Fruit fly (Drosophila melanogaster): ENCODE measurements around the gene Dscam4.
A peak's percentile ranks its signal among the peaks of the same experiment; 100 is the strongest.

The Dscam4 gene

DNA sequence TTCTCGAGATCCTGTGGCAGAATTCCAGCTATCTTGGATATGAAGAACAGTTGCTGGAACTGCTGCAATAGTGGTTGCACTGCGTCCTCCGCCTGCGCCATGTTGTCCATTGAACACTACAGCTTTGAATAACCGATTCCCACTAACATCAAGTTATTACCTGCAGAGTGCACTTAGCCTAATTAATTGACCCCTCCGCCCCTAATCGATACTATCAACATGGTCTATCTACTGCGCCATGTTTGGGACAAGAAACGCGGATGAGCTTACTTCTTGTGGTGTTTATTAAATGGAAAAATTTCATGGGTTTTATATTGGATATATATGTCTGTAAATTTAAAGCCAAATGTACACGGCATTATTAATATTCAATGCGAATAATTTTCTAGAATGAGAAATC is 68.4 kb downstream of the Dscam4 start, which contains the start of gene Gr66a:
Gene Gr66a (minus strand): TSS at position 101 of the 400 bp plus-strand sequence.
- TF ChIP-seq spab (GFP tag; optimal IDR thresholded peaks at IDR 0.05) (no peak), Hr4 (GFP tag; optimal IDR thresholded peaks at IDR 0.05) (no peak), CG6808 (GFP tag; optimal IDR thresholded peaks at IDR 0.05) (no peak)

DNA sequence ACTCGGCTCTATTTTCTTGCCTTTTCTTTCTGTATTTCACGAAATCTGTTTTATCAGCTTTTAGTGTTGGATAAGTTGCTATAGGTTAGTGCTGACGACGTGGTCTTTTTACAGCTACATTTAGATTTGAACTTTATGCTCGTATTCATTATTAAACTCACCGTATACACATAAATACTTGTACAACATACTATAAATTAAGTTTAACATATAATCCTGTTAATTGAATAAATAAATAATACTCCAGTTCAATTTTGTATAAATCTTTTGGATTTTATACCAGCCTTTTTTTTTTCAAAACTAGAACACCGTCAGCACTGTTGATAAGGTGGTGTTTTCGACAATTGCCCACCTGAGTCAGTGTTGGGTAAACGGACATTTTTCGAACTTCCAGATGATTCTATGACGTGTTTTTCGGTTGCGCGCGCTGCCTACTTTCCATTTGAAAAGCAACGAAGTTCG is 70.5 kb downstream of the Dscam4 start, which contains the start of gene BI-1:
Gene BI-1 (minus strand): TSS at position 51 of the 462 bp plus-strand sequence.
- TF ChIP-seq dsx (GFP tag; optimal IDR thresholded peaks at IDR 0.05; ENCODE audit: poor library complexity, severe bottlenecking) (peak; percentile 67), Sox14 (GFP tag; optimal IDR thresholded peaks at IDR 0.05) (peak; percentile 28), fkh (GFP tag; optimal IDR thresholded peaks at IDR 0.05) (no peak), CG32006 (GFP tag; optimal IDR thresholded peaks at IDR 0.05) (no peak), CG8119 (GFP tag; IDR thresholded peaks at IDR 0.05) (peak; percentile 22; the same call in 1 of the 3 replicates), CG6276 (GFP tag; optimal IDR thresholded peaks at IDR 0.05) (no peak), CG6792 (GFP tag; optimal IDR thresholded peaks at IDR 0.05) (peak; percentile 37), CG3032 (tag; optimal IDR thresholded peaks at IDR 0.05) (peak; percentile 66), CG8632 (GFP tag; optimal IDR thresholded peaks at IDR 0.05) (peak; percentile 40), CG31627 (GFP tag; optimal IDR thresholded peaks at IDR 0.05) (peak; percentile 22), Ets96B (tag; optimal IDR thresholded peaks at IDR 0.05) (peak; percentile 39), topi (GFP tag; optimal IDR thresholded peaks at IDR 0.05) (peak; percentile 75), Sox15 (GFP tag; optimal IDR thresholded peaks at IDR 0.05) (peak; percentile 19), CG6808 (GFP tag; optimal IDR thresholded peaks at IDR 0.05) (peak; percentile 52), Eip78C (GFP tag) (peak; percentile 80), fd85E (GFP tag; optimal IDR thresholded peaks at IDR 0.05) (peak; percentile 38), pdm3 (GFP tag; optimal IDR thresholded peaks at IDR 0.05) (no peak), CG11762 (GFP tag; optimal IDR thresholded peaks at IDR 0.05; ENCODE audit: insufficient read depth) (peak; percentile 43), Eip93F (GFP tag; optimal IDR thresholded peaks at IDR 0.05) (no peak), CG8319 (GFP tag; optimal IDR thresholded peaks at IDR 0.05) (peak; percentile 63), CG7368 (GFP tag; optimal IDR thresholded peaks at IDR 0.05) (no peak), esn (GFP tag; optimal IDR thresholded peaks at IDR 0.05) (peak; percentile 75), Hr39 (GFP tag; optimal IDR thresholded peaks at IDR 0.05) (no peak), fd59A (GFP tag; optimal IDR thresholded peaks at IDR 0.05) (peak; percentile 16), cyc (GFP tag; optimal IDR thresholded peaks at IDR 0.05) (peak; percentile 59), achi (GFP tag; optimal IDR thresholded peaks at IDR 0.05) (no peak), lz (GFP tag; optimal IDR thresholded peaks at IDR 0.05) (peak; percentile 69), svp (GFP tag) (no peak), CG6163 (GFP tag; IDR thresholded peaks at IDR 0.05) (no peak)

DNA sequence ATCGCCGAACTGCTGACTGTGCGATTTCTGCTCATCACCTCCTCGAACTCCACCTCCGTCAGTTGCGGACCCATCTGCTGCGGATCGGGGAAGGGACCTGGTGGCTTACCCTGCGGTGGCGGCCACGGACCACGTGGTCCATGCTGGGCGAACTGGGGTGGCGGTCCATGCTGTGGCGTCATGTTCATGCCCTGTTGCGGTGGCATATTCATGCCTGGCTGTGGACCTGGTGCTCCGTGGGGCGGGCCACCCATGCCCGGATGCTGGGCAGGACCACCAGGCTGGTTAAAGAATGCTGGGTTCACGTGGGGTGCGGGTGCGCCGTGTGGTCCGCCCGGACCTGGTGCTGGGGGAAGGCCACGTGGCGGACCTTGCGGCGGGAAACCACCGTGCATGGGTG is 73.8 kb downstream of the Dscam4 start:
- TF ChIP-seq svp (GFP tag), result no peak
- no peak for TF ChIP-seq CG8632 (GFP tag; optimal IDR thresholded peaks at IDR 0.05)
- TF ChIP-seq cyc (GFP tag; optimal IDR thresholded peaks at IDR 0.05), result no peak
- no peak for TF ChIP-seq salr (GFP tag; optimal IDR thresholded peaks at IDR 0.05)
- no peak for TF ChIP-seq net (GFP tag; optimal IDR thresholded peaks at IDR 0.05)
- TF ChIP-seq CG8119 (GFP tag; IDR thresholded peaks at IDR 0.05), result no peak
- TF ChIP-seq CG4318 (GFP tag; optimal IDR thresholded peaks at IDR 0.05), result no peak
- TF ChIP-seq CG9139 (GFP tag; optimal IDR thresholded peaks at IDR 0.05), result no peak
- TF ChIP-seq dac (GFP tag; optimal IDR thresholded peaks at IDR 0.05), result no peak
- no peak for TF ChIP-seq CG3919 (GFP tag; optimal IDR thresholded peaks at IDR 0.05)
- TF ChIP-seq Ets96B (tag; optimal IDR thresholded peaks at IDR 0.05), result no peak
- TF ChIP-seq Sox15 (GFP tag; optimal IDR thresholded peaks at IDR 0.05), result no peak

DNA sequence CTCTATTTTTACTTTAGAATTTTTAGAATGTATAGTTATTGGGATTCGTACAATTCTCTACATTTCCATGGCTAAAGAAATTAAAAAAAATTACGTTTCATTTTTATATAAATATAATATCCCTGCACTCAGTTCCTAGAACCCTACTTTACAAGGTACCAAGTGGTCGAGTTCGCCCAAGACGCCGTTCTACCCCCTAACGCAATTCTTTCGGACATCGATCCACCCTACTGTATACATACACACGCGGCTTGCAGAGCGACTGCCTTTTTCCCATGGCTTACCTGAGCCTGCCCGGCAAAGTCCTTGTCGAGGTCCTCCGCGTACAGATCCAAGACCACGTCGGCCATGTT is 76.3 kb downstream of the Dscam4 start:
- TF ChIP-seq CG7368 (GFP tag; optimal IDR thresholded peaks at IDR 0.05), result no peak
- no peak for TF ChIP-seq Hr39 (GFP tag; optimal IDR thresholded peaks at IDR 0.05)
- peak; percentile 60; the same call in 2 of the 3 replicates for TF ChIP-seq eg (GFP tag; IDR thresholded peaks at IDR 0.05)
- TF ChIP-seq Hr4 (GFP tag; optimal IDR thresholded peaks at IDR 0.05), result peak; percentile 55
- TF ChIP-seq Met (GFP tag; optimal IDR thresholded peaks at IDR 0.05), result peak; percentile 33
- peak; percentile 46; the same call in 1 of the 2 replicates for TF ChIP-seq CG15336 (GFP tag; IDR thresholded peaks at IDR 0.05)
- TF ChIP-seq OdsH (GFP tag; optimal IDR thresholded peaks at IDR 0.05), result peak; percentile 38
- TF ChIP-seq Eip78C (GFP tag), result peak; percentile 73
- TF ChIP-seq CG31627 (GFP tag; optimal IDR thresholded peaks at IDR 0.05), result peak; percentile 30

Data from whole organism, prepupa.